Fruit fly (Drosophila melanogaster) whole organism, embryonic: ENCODE measurements around the gene CG17982.
A peak's percentile ranks its signal among the peaks of the same experiment; 100 is the strongest.

ENCODE experiments used
- BtbVII ChIP-seq: fragments of 200-800 bp; sonication (Bioruptor generic); optimal IDR thresholded peaks from 3 replicates; lab custom pipeline; 2017; ENCODE audit warnings: missing biosample characterization, mild to moderate bottlenecking, missing genetic modification characterization
- CG10462 ChIP-seq: fragments of 200-800 bp; sonication (Bioruptor generic); optimal IDR thresholded peaks from 2 replicates; lab custom pipeline; 2016; ENCODE audit warnings: missing biosample characterization, missing genetic modification characterization
- CG10565 ChIP-seq: fragments of 200-800 bp; sonication (Bioruptor generic); optimal IDR thresholded peaks from 3 replicates; lab custom pipeline; 2016; ENCODE audit warnings: missing biosample characterization, mild to moderate bottlenecking, missing genetic modification characterization
- CG10979 ChIP-seq: fragments of 200-800 bp; sonication (Bioruptor generic); optimal IDR thresholded peaks from 2 replicates; lab custom pipeline; 2018; ENCODE audit warnings: missing biosample characterization, mild to moderate bottlenecking, missing genetic modification characterization, moderate library complexity
- CG11093 ChIP-seq: fragments of 200-800 bp; sonication (Bioruptor generic); IDR thresholded peaks from 3 replicates; pipeline ENCODE4 v1.3.6; 2022; ENCODE audit warnings: missing biosample characterization, missing genetic modification characterization
- CG11398 ChIP-seq: fragments of 200-800 bp; sonication (Bioruptor generic); optimal IDR thresholded peaks from 2 replicates; lab custom pipeline; 2016; ENCODE audit warnings: missing biosample characterization, missing genetic modification characterization
- CG11504 ChIP-seq: fragments of 200-800 bp; sonication (Bioruptor generic); optimal IDR thresholded peaks from 3 replicates; lab custom pipeline; 2019; ENCODE audit warnings: missing biosample characterization, mild to moderate bottlenecking, missing genetic modification characterization, moderate library complexity
- CG13894 ChIP-seq: fragments of 200-800 bp; sonication (Bioruptor generic); optimal IDR thresholded peaks from 3 replicates; lab custom pipeline; 2018; ENCODE audit warnings: missing biosample characterization, mild to moderate bottlenecking, missing genetic modification characterization, moderate library complexity
- CG14441 ChIP-seq: fragments of 200-800 bp; sonication (Bioruptor generic); IDR thresholded peaks from 2 replicates; pipeline ENCODE4 v1.3.6; 2022; ENCODE audit warnings: missing biosample characterization, missing genetic modification characterization
- CG15514 ChIP-seq: fragments of 200-800 bp; sonication (Bioruptor generic); optimal IDR thresholded peaks from 3 replicates; lab custom pipeline; 2017; ENCODE audit warnings: missing biosample characterization, missing genetic modification characterization, mild to moderate bottlenecking, moderate library complexity, missing genetic modification reagents
- CG17359 ChIP-seq: fragments of 200-800 bp; sonication (Bioruptor generic); optimal IDR thresholded peaks from 3 replicates; lab custom pipeline; 2018; ENCODE audit warnings: missing biosample characterization, mild to moderate bottlenecking, missing genetic modification characterization, moderate library complexity
- CG17612 ChIP-seq: fragments of 200-800 bp; sonication (Bioruptor generic); IDR thresholded peaks from 2 replicates; pipeline ENCODE4 v1.3.6; 2022; ENCODE audit warnings: missing biosample characterization, missing genetic modification characterization
- CG17829 ChIP-seq: fragments of 200-800 bp; optimal IDR thresholded peaks from 2 replicates; lab custom pipeline; 2019; ENCODE audit warnings: missing biosample characterization, mild to moderate bottlenecking, missing genetic modification characterization, moderate library complexity
- CG2120 ChIP-seq: fragments of 200-800 bp; sonication (Bioruptor generic); optimal IDR thresholded peaks from 3 replicates; lab custom pipeline; 2016; ENCODE audit warnings: missing biosample characterization, missing genetic modification characterization
- CG2129 ChIP-seq: fragments of 200-800 bp; sonication (Bioruptor generic); IDR thresholded peaks from 2 replicates; pipeline ENCODE4 v1.3.6; 2022; ENCODE audit warnings: missing biosample characterization, missing genetic modification characterization; ENCODE audit not compliant: partially characterized antibody
- CG2712 ChIP-seq: fragments of 200-800 bp; optimal IDR thresholded peaks from 3 replicates; lab custom pipeline; 2019; ENCODE audit warnings: missing biosample characterization, mild to moderate bottlenecking, missing genetic modification characterization, moderate library complexity
- CG2875 ChIP-seq: fragments of 200-800 bp; sonication (Bioruptor generic); optimal IDR thresholded peaks from 2 replicates; lab custom pipeline; 2017; ENCODE audit warnings: missing biosample characterization, mild to moderate bottlenecking, missing genetic modification characterization, missing genetic modification reagents
- CG30431 ChIP-seq: fragments of 200-800 bp; sonication (Bioruptor generic); optimal IDR thresholded peaks from 2 replicates; lab custom pipeline; 2017; ENCODE audit warnings: missing biosample characterization, missing genetic modification characterization
- CG3995 ChIP-seq: fragments of 200-800 bp; sonication (Bioruptor generic); optimal IDR thresholded peaks from 3 replicates; lab custom pipeline; 2016; ENCODE audit warnings: missing biosample characterization, missing genetic modification characterization
- CG4730 ChIP-seq: fragments of 200-800 bp; sonication (Bioruptor generic); IDR thresholded peaks from 2 replicates; pipeline ENCODE4 v1.3.6; 2022; ENCODE audit warnings: missing biosample characterization, missing genetic modification characterization
- CG6683 ChIP-seq: fragments of 200-800 bp; sonication (Bioruptor generic); optimal IDR thresholded peaks from 2 replicates; lab custom pipeline; 2017; ENCODE audit warnings: missing biosample characterization, mild to moderate bottlenecking, missing genetic modification characterization, missing genetic modification reagents
- CoRest ChIP-seq: fragments of 200-800 bp; sonication (Bioruptor generic); optimal IDR thresholded peaks from 3 replicates; lab custom pipeline; 2018; ENCODE audit warnings: missing biosample characterization, mild to moderate bottlenecking, missing genetic modification characterization, moderate library complexity
- E2f2 ChIP-seq: fragments of 200-800 bp; sonication (Bioruptor generic); IDR thresholded peaks from 2 replicates; pipeline ENCODE4 v1.3.6; 2022; ENCODE audit warnings: missing biosample characterization, missing genetic modification characterization
- Elba2 ChIP-seq: fragments of 200-800 bp; sonication (Bioruptor generic); optimal IDR thresholded peaks from 3 replicates; lab custom pipeline; 2016; ENCODE audit warnings: missing biosample characterization, missing genetic modification characterization
- Gug ChIP-seq: fragments of 200-800 bp; sonication (Bioruptor generic); IDR thresholded peaks from 4 replicates; pipeline ENCODE4 v1.3.6; 2022; ENCODE audit warnings: missing biosample characterization, missing genetic modification characterization
- Mes4 ChIP-seq: fragments of 200-800 bp; sonication (Bioruptor generic); optimal IDR thresholded peaks from 2 replicates; lab custom pipeline; 2016; ENCODE audit warnings: missing biosample characterization, missing genetic modification characterization
- Myb ChIP-seq: fragments of 200-800 bp; sonication (Bioruptor generic); optimal IDR thresholded peaks from 2 replicates; lab custom pipeline; 2016; ENCODE audit warnings: missing biosample characterization, missing genetic modification characterization
- Optix ChIP-seq: fragments of 200-800 bp; sonication (Bioruptor generic); IDR thresholded peaks from 3 replicates; pipeline ENCODE4 v1.3.6; 2022; ENCODE audit warnings: missing biosample characterization, missing genetic modification characterization
- PHDP ChIP-seq: fragments of 200-800 bp; sonication (Bioruptor generic); optimal IDR thresholded peaks from 3 replicates; lab custom pipeline; 2018; ENCODE audit warnings: missing biosample characterization, mild to moderate bottlenecking, missing genetic modification characterization, moderate library complexity
- Pdp1 ChIP-seq, 2 experiments: fragments of 200-800 bp; sonication (Bioruptor generic); optimal IDR thresholded peaks; 3 replicates each; lab custom pipeline; 2016; ENCODE audit warnings: missing biosample characterization in 2 of 2, missing genetic modification characterization in 2 of 2, mild to moderate bottlenecking in 1 of 2, moderate library complexity in 1 of 2
- Rx ChIP-seq: fragments of 200-800 bp; sonication (Bioruptor generic); IDR thresholded peaks from 2 replicates; pipeline ENCODE4 v1.3.6; 2022; ENCODE audit warnings: missing biosample characterization, missing genetic modification characterization
- az2 ChIP-seq: fragments of 200-800 bp; sonication (Bioruptor generic); optimal IDR thresholded peaks from 3 replicates; lab custom pipeline; 2016; ENCODE audit warnings: missing biosample characterization, missing genetic modification characterization
- bigmax ChIP-seq: fragments of 200-800 bp; sonication (Bioruptor generic); optimal IDR thresholded peaks from 2 replicates; lab custom pipeline; 2018; ENCODE audit warnings: missing biosample characterization, mild to moderate bottlenecking, missing genetic modification characterization
- cato ChIP-seq: fragments of 200-800 bp; sonication (Bioruptor generic); optimal IDR thresholded peaks from 2 replicates; lab custom pipeline; 2016; ENCODE audit warnings: missing biosample characterization, missing genetic modification characterization, borderline replicate concordance
- crp ChIP-seq, 2 experiments: fragments of 200-800 bp; sonication (Bioruptor generic); optimal IDR thresholded peaks; 2 replicates in 1 of 2; 3 replicates in 1 of 2; lab custom pipeline; 2017; ENCODE audit warnings: missing biosample characterization in 2 of 2, missing genetic modification characterization in 2 of 2, mild to moderate bottlenecking in 1 of 2, moderate library complexity in 1 of 2
- fd96Cb ChIP-seq: fragments of 200-800 bp; sonication (Bioruptor generic); optimal IDR thresholded peaks from 2 replicates; lab custom pipeline; 2018; ENCODE audit warnings: missing biosample characterization, mild to moderate bottlenecking, missing genetic modification characterization, moderate library complexity
- gfzf ChIP-seq: fragments of 200-800 bp; sonication (Bioruptor generic); optimal IDR thresholded peaks from 2 replicates; lab custom pipeline; 2016; ENCODE audit warnings: missing biosample characterization, mild to moderate bottlenecking, missing genetic modification characterization, moderate library complexity
- hth ChIP-seq: fragments of >200 bp; optimal IDR thresholded peaks from 2 replicates; lab custom pipeline; 2017; ENCODE audit warnings: inconsistent platforms
- mam ChIP-seq: fragments of 200-800 bp; sonication (Bioruptor generic); optimal IDR thresholded peaks from 3 replicates; lab custom pipeline; 2016; ENCODE audit warnings: missing biosample characterization, missing genetic modification characterization
- nmo ChIP-seq: fragments of 200-800 bp; sonication (Bioruptor generic); optimal IDR thresholded peaks from 2 replicates; lab custom pipeline; 2018; ENCODE audit warnings: missing biosample characterization, mild to moderate bottlenecking, missing genetic modification characterization, moderate library complexity
- pho ChIP-seq: fragments of 200-800 bp; sonication (Bioruptor generic); optimal IDR thresholded peaks from 2 replicates; lab custom pipeline; 2016; ENCODE audit warnings: missing biosample characterization, missing genetic modification characterization
- prd ChIP-seq, 3 experiments: fragments of >200 bp in 2 of 3; fragments of 200-800 bp in 1 of 3; sonication (Bioruptor generic) in 1 of 3; optimal IDR thresholded peaks in 2 of 3; IDR thresholded peaks in 1 of 3; 2 replicates in 2 of 3; 3 replicates in 1 of 3; pipeline versions ENCODE4 v1.3.6 to Lab custom; 2017 to 2022; ENCODE audit warnings: missing biosample characterization in 1 of 3, missing genetic modification characterization in 1 of 3
- row ChIP-seq: fragments of 200-800 bp; sonication (Bioruptor generic); IDR thresholded peaks from 3 replicates; pipeline ENCODE4 v1.3.6; 2022; ENCODE audit warnings: missing biosample characterization, missing genetic modification characterization
- run ChIP-seq: fragments of 200-800 bp; sonication (Bioruptor generic); optimal IDR thresholded peaks from 3 replicates; lab custom pipeline; 2018; ENCODE audit warnings: missing biosample characterization, mild to moderate bottlenecking, missing genetic modification characterization
- sna ChIP-seq: fragments of 200-800 bp; sonication (Bioruptor generic); IDR thresholded peaks from 2 replicates; pipeline ENCODE4 v1.3.6; 2022; ENCODE audit warnings: missing biosample characterization, missing genetic modification characterization; ENCODE audit not compliant: partially characterized antibody
- stwl ChIP-seq: fragments of 200-800 bp; sonication (Bioruptor generic); optimal IDR thresholded peaks from 3 replicates; lab custom pipeline; 2018; ENCODE audit warnings: missing biosample characterization, mild to moderate bottlenecking, missing genetic modification characterization, moderate library complexity
- tgo ChIP-seq: fragments of 200-800 bp; sonication (Bioruptor generic); IDR thresholded peaks from 3 replicates; pipeline ENCODE4 v1.3.6; 2022; ENCODE audit warnings: missing biosample characterization, missing genetic modification characterization
- toy ChIP-seq: fragments of 200-800 bp; sonication (Bioruptor generic); IDR thresholded peaks from 2 replicates; pipeline ENCODE4 v1.3.6; 2022; ENCODE audit warnings: missing biosample characterization, missing genetic modification characterization
- zen ChIP-seq: fragments of 200-800 bp; sonication (Bioruptor generic); optimal IDR thresholded peaks from 3 replicates; lab custom pipeline; 2018; ENCODE audit warnings: missing biosample characterization, mild to moderate bottlenecking, missing genetic modification characterization, moderate library complexity
- zen2 ChIP-seq: fragments of 200-800 bp; sonication (Bioruptor generic); IDR thresholded peaks from 3 replicates; pipeline ENCODE4 v1.3.6; 2022; ENCODE audit warnings: missing biosample characterization, missing genetic modification characterization; ENCODE audit not compliant: partially characterized antibody

Gene CG17982

DNA sequence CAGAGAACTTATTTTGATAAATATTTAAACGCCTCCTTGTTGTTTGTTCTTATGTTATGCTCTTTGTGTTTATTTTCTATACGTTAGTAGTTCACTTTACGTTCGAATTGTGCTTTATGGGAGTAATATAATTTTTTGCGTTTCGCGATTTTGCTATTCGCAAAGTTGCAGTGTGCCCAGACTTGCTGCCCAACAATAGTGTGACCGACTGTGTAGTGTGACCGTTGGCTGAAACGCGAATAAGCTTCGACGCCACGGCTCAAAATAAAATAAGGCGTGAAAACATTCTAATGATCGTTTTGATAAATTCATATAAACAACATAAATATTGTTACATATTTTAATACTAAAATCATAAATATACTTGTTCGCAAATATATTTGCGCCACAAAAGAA, 1.6 kb downstream of the CG17982 start, which contains the start of gene Smox (continued):
- TF ChIP-seq az2 (GFP tag; lab: Kevin White, UChicago) (no peak), mam (GFP tag; lab: Kevin White, UChicago) (no peak), CG14441 (GFP tag; lab: Robert Waterston, UW) (no peak), crp (GFP tag; optimal IDR thresholded peaks at IDR 0.05; lab: Kevin White, UChicago) (peak in 1 of 2 experiments; percentile 26), nmo (GFP tag; lab: Kevin White, UChicago) (peak; percentile 23), toy (no peak), CG6683 (GFP tag; lab: Kevin White, UChicago) (no peak), CG13894 (tag; lab: Kevin White, UChicago) (no peak), stwl (tag; lab: Kevin White, UChicago) (peak; percentile 60), zen (tag; lab: Kevin White, UChicago) (peak; percentile 17), fd96Cb (tag; lab: Kevin White, UChicago) (no peak), CG2129 (GFP tag; lab: Robert Waterston, UW) (no peak), Myb (GFP tag; lab: Kevin White, UChicago) (no peak), CG10979 (tag; lab: Kevin White, UChicago) (no peak), CG10462 (no peak), Gug (GFP tag; lab: Robert Waterston, UW) (no peak), row (GFP tag; lab: Robert Waterston, UW) (0 out of 3 replicates have a peak, but pooled peaks have one; percentile 36), CG30431 (GFP tag; lab: Kevin White, UChicago) (no peak), CG3995 (GFP tag; lab: Kevin White, UChicago) (peak; percentile 48), CG4730 (GFP tag; lab: Robert Waterston, UW) (no peak), CoRest (no peak), BtbVII (no peak), Mes4 (GFP tag; lab: Kevin White, UChicago) (no peak), Elba2 (GFP tag; lab: Kevin White, UChicago) (peak; percentile 28), bigmax (GFP tag; lab: Kevin White, UChicago) (peak; percentile 18), CG11504 (no peak), Pdp1 (GFP tag; optimal IDR thresholded peaks at IDR 0.05; lab: Kevin White, UChicago) (no peak), run (tag; lab: Kevin White, UChicago) (no peak), hth (no peak), CG2712 (tag; lab: Kevin White, UChicago) (peak; percentile 1), cato (GFP tag; lab: Kevin White, UChicago) (no peak), tgo (GFP tag; lab: Robert Waterston, UW) (no peak), CG11093 (GFP tag; lab: Robert Waterston, UW) (no peak), PHDP (tag; lab: Kevin White, UChicago) (no peak), CG10565 (GFP tag; lab: Kevin White, UChicago) (no peak), Rx (GFP tag; lab: Robert Waterston, UW) (no peak), prd (optimal IDR thresholded peaks at IDR 0.05; lab: Kevin White, UChicago) (no peak), prd (GFP tag; IDR thresholded peaks at IDR 0.05; lab: Robert Waterston, UW) (no peak), gfzf (GFP tag; lab: Kevin White, UChicago) (peak; percentile 87), CG11398 (GFP tag; lab: Kevin White, UChicago) (no peak), CG17612 (no peak), sna (GFP tag; lab: Robert Waterston, UW) (no peak), CG2120 (no peak), pho (no peak), Optix (no peak), zen2 (GFP tag; lab: Robert Waterston, UW) (no peak), CG17829 (tag; lab: Kevin White, UChicago) (peak; percentile 21), CG2875 (GFP tag; lab: Kevin White, UChicago) (no peak), CG17359 (no peak), CG15514 (GFP tag; lab: Kevin White, UChicago) (peak; percentile 22), E2f2 (no peak)
